Fruit fly (Drosophila melanogaster) whole organism, embryonic: ENCODE measurements around the gene CG11726.
A peak's percentile ranks its signal among the peaks of the same experiment; 100 is the strongest.

Experiments
- Blimp-1 ChIP-seq: fragments of 200-800 bp; sonication (Bioruptor generic); optimal IDR thresholded peaks from 3 replicates; lab custom pipeline; 2018; ENCODE audit warnings: missing biosample characterization, missing genetic modification characterization, mild to moderate bottlenecking, moderate library complexity, missing genetic modification reagents
- CG11398 ChIP-seq: fragments of 200-800 bp; sonication (Bioruptor generic); optimal IDR thresholded peaks from 2 replicates; lab custom pipeline; 2016; ENCODE audit warnings: missing biosample characterization, missing genetic modification characterization
- CG11504 ChIP-seq: fragments of 200-800 bp; sonication (Bioruptor generic); optimal IDR thresholded peaks from 3 replicates; lab custom pipeline; 2019; ENCODE audit warnings: missing biosample characterization, mild to moderate bottlenecking, missing genetic modification characterization, moderate library complexity
- CG11695 ChIP-seq: fragments of 200-800 bp; sonication (Bioruptor generic); IDR thresholded peaks from 3 replicates; pipeline ENCODE4 v1.3.6; 2022; ENCODE audit warnings: missing biosample characterization, missing genetic modification characterization
- CG12391 ChIP-seq: fragments of 200-800 bp; sonication (Bioruptor generic); optimal IDR thresholded peaks from 3 replicates; lab custom pipeline; 2018; ENCODE audit warnings: missing biosample characterization, mild to moderate bottlenecking, missing genetic modification characterization, moderate library complexity
- CG14014 ChIP-seq: fragments of 200-800 bp; sonication (Bioruptor generic); IDR thresholded peaks from 2 replicates; pipeline ENCODE4 v1.3.6; 2022; ENCODE audit warnings: missing biosample characterization, missing genetic modification characterization
- CG15696 ChIP-seq: fragments of 200-800 bp; sonication (Bioruptor generic); optimal IDR thresholded peaks from 2 replicates; lab custom pipeline; 2019; ENCODE audit warnings: missing biosample characterization, mild to moderate bottlenecking, missing genetic modification characterization, moderate library complexity
- CG18599 ChIP-seq: fragments of 200-800 bp; sonication (Bioruptor generic); optimal IDR thresholded peaks from 3 replicates; lab custom pipeline; 2017; ENCODE audit warnings: missing biosample characterization, missing genetic modification characterization, mild to moderate bottlenecking, moderate library complexity, missing genetic modification reagents
- CG18619 ChIP-seq: fragments of 200-800 bp; sonication (Bioruptor generic); optimal IDR thresholded peaks from 3 replicates; lab custom pipeline; 2017; ENCODE audit warnings: missing biosample characterization, mild to moderate bottlenecking, missing genetic modification characterization
- CG2199 ChIP-seq: fragments of 200-800 bp; sonication (Bioruptor generic); IDR thresholded peaks from 3 replicates; pipeline ENCODE4 v1.3.6; 2022; ENCODE audit warnings: missing biosample characterization, missing genetic modification characterization
- CG2678 ChIP-seq: fragments of 200-800 bp; sonication (Bioruptor generic); optimal IDR thresholded peaks from 3 replicates; lab custom pipeline; 2019; ENCODE audit warnings: missing biosample characterization, mild to moderate bottlenecking, missing genetic modification characterization, moderate library complexity
- CG3407 ChIP-seq: fragments of 200-800 bp; sonication (Bioruptor generic); optimal IDR thresholded peaks from 2 replicates; lab custom pipeline; 2018; ENCODE audit warnings: missing biosample characterization, mild to moderate bottlenecking, missing genetic modification characterization
- CG4707 ChIP-seq: fragments of 200-800 bp; sonication (Bioruptor generic); optimal IDR thresholded peaks from 2 replicates; lab custom pipeline; 2018; ENCODE audit warnings: missing biosample characterization, mild to moderate bottlenecking, missing genetic modification characterization, moderate library complexity
- CG4820 ChIP-seq: fragments of 200-800 bp; sonication (Bioruptor generic); optimal IDR thresholded peaks from 3 replicates; lab custom pipeline; 2016; ENCODE audit warnings: missing biosample characterization, missing genetic modification characterization
- CG6272 ChIP-seq: fragments of 200-800 bp; sonication (Bioruptor generic); IDR thresholded peaks from 2 replicates; pipeline ENCODE4 v1.3.6; 2022; ENCODE audit warnings: missing biosample characterization, missing genetic modification characterization
- CG7928 ChIP-seq: fragments of 200-800 bp; sonication (Bioruptor generic); optimal IDR thresholded peaks from 2 replicates; lab custom pipeline; 2017; ENCODE audit warnings: missing biosample characterization, mild to moderate bottlenecking, missing genetic modification characterization
- CG7987 ChIP-seq: fragments of 200-800 bp; sonication (Bioruptor generic); optimal IDR thresholded peaks from 2 replicates; lab custom pipeline; 2018; ENCODE audit warnings: missing biosample characterization, mild to moderate bottlenecking, missing genetic modification characterization, moderate library complexity
- CG9727 ChIP-seq: fragments of 200-800 bp; sonication (Bioruptor generic); optimal IDR thresholded peaks from 3 replicates; lab custom pipeline; 2017; ENCODE audit warnings: missing biosample characterization, mild to moderate bottlenecking, missing genetic modification characterization
- CG9817 ChIP-seq: fragments of 200-800 bp; sonication (Bioruptor generic); optimal IDR thresholded peaks from 2 replicates; lab custom pipeline; 2018; ENCODE audit warnings: missing biosample characterization, mild to moderate bottlenecking, missing genetic modification characterization, moderate library complexity
- Dbx ChIP-seq: fragments of 200-800 bp; sonication (Bioruptor generic); IDR thresholded peaks from 3 replicates; pipeline ENCODE4 v1.3.6; 2022; ENCODE audit warnings: missing biosample characterization, missing genetic modification characterization
- E2f1 ChIP-seq: fragments of 200-800 bp; sonication (Bioruptor generic); IDR thresholded peaks from 2 replicates; pipeline ENCODE4 v1.3.6; 2022; ENCODE audit warnings: missing biosample characterization, missing genetic modification characterization
- Ets65A ChIP-seq: fragments of 200-800 bp; sonication (Bioruptor generic); peaks from one replicate; lab custom pipeline; 2016; ENCODE audit warnings: missing biosample characterization, missing genetic modification characterization
- Ets97D ChIP-seq: fragments of 200-800 bp; sonication (Bioruptor generic); optimal IDR thresholded peaks from 3 replicates; lab custom pipeline; 2016; ENCODE audit warnings: missing biosample characterization, missing genetic modification characterization
- Hmr ChIP-seq: fragments of 200-800 bp; sonication (Bioruptor generic); optimal IDR thresholded peaks from 3 replicates; lab custom pipeline; 2017; ENCODE audit warnings: mild to moderate bottlenecking, missing biosample characterization, missing genetic modification reagents, missing genetic modification characterization
- Hr51 ChIP-seq, 2 experiments: fragments of 200-800 bp; sonication (Bioruptor generic); optimal IDR thresholded peaks; 2 replicates in 1 of 2; 3 replicates in 1 of 2; lab custom pipeline; 2016 to 2018; ENCODE audit warnings: missing biosample characterization in 2 of 2, missing genetic modification characterization in 2 of 2, mild to moderate bottlenecking in 1 of 2, moderate library complexity in 1 of 2
- Med ChIP-seq: fragments of 200-800 bp; sonication (Bioruptor generic); peaks from one replicate; lab custom pipeline; 2016; ENCODE audit warnings: missing biosample characterization, missing genetic modification characterization, mild to moderate bottlenecking, inconsistent platforms, moderate library complexity
- Meics ChIP-seq: fragments of 200-800 bp; sonication (Bioruptor generic); optimal IDR thresholded peaks from 2 replicates; lab custom pipeline; 2017; ENCODE audit warnings: missing biosample characterization, mild to moderate bottlenecking, missing genetic modification characterization
- Sry-δ ChIP-seq: fragments of 200-800 bp; sonication (Bioruptor generic); optimal IDR thresholded peaks from 2 replicates; lab custom pipeline; 2016; ENCODE audit warnings: missing biosample characterization, missing genetic modification characterization
- abd-A ChIP-seq: fragments of 200-800 bp; sonication (Bioruptor generic); optimal IDR thresholded peaks from 3 replicates; lab custom pipeline; 2019; ENCODE audit warnings: missing biosample characterization, mild to moderate bottlenecking, missing genetic modification characterization, moderate library complexity
- corto ChIP-seq: fragments of 200-800 bp; sonication (Bioruptor generic); optimal IDR thresholded peaks from 2 replicates; lab custom pipeline; 2016; ENCODE audit warnings: missing biosample characterization, mild to moderate bottlenecking, missing genetic modification characterization, moderate library complexity
- croc ChIP-seq: fragments of 200-800 bp; sonication (Bioruptor generic); conservative IDR thresholded peaks from 3 replicates; pipeline ENCODE4 v1.3.6; 2022; ENCODE audit warnings: missing biosample characterization, missing genetic modification characterization
- dmrt99B ChIP-seq: fragments of 200-800 bp; sonication (Bioruptor generic); optimal IDR thresholded peaks from 2 replicates; lab custom pipeline; 2018; ENCODE audit warnings: missing biosample characterization, mild to moderate bottlenecking, missing genetic modification characterization, moderate library complexity
- dpn ChIP-seq, 2 experiments: fragments of 200-800 bp; sonication (Bioruptor generic); optimal IDR thresholded peaks; 3 replicates each; lab custom pipeline; 2016; ENCODE audit warnings: missing biosample characterization in 2 of 2, missing genetic modification characterization in 2 of 2
- en ChIP-seq: fragments of 200-800 bp; sonication (Bioruptor generic); optimal IDR thresholded peaks from 2 replicates; lab custom pipeline; 2016; ENCODE audit warnings: missing biosample characterization, missing genetic modification characterization
- fd96Cb ChIP-seq: fragments of 200-800 bp; sonication (Bioruptor generic); optimal IDR thresholded peaks from 2 replicates; lab custom pipeline; 2018; ENCODE audit warnings: missing biosample characterization, mild to moderate bottlenecking, missing genetic modification characterization, moderate library complexity
- fru ChIP-seq: fragments of >200 bp; optimal IDR thresholded peaks from 2 replicates; lab custom pipeline; 2017
- gem ChIP-seq: fragments of 200-800 bp; sonication (Bioruptor generic); optimal IDR thresholded peaks from 2 replicates; lab custom pipeline; 2019; ENCODE audit warnings: missing biosample characterization, mild to moderate bottlenecking, missing genetic modification characterization, moderate library complexity
- ind ChIP-seq: fragments of 200-800 bp; sonication (Bioruptor generic); optimal IDR thresholded peaks from 3 replicates; lab custom pipeline; 2016; ENCODE audit warnings: missing biosample characterization, missing genetic modification characterization
- lab ChIP-seq: fragments of 200-800 bp; sonication (Bioruptor generic); optimal IDR thresholded peaks from 3 replicates; lab custom pipeline; 2017; ENCODE audit warnings: missing biosample characterization, missing genetic modification characterization, mild to moderate bottlenecking, moderate library complexity, missing genetic modification reagents
- lmd ChIP-seq: fragments of 200-800 bp; sonication (Bioruptor generic); IDR thresholded peaks from 2 replicates; pipeline ENCODE4 v1.3.6; 2022; ENCODE audit warnings: missing biosample characterization, missing genetic modification characterization
- nerfin-2 ChIP-seq: fragments of 200-800 bp; sonication (Bioruptor generic); IDR thresholded peaks from 2 replicates; pipeline ENCODE4 v1.3.6; 2022; ENCODE audit warnings: missing biosample characterization, missing genetic modification characterization; ENCODE audit not compliant: partially characterized antibody
- nmo ChIP-seq: fragments of 200-800 bp; sonication (Bioruptor generic); optimal IDR thresholded peaks from 2 replicates; lab custom pipeline; 2018; ENCODE audit warnings: missing biosample characterization, mild to moderate bottlenecking, missing genetic modification characterization, moderate library complexity
- prd ChIP-seq, 3 experiments: fragments of >200 bp in 2 of 3; fragments of 200-800 bp in 1 of 3; sonication (Bioruptor generic) in 1 of 3; optimal IDR thresholded peaks in 2 of 3; IDR thresholded peaks in 1 of 3; 2 replicates in 2 of 3; 3 replicates in 1 of 3; pipeline versions ENCODE4 v1.3.6 to Lab custom; 2017 to 2022; ENCODE audit warnings: missing biosample characterization in 1 of 3, missing genetic modification characterization in 1 of 3
- run ChIP-seq: fragments of 200-800 bp; sonication (Bioruptor generic); optimal IDR thresholded peaks from 3 replicates; lab custom pipeline; 2018; ENCODE audit warnings: missing biosample characterization, mild to moderate bottlenecking, missing genetic modification characterization
- so ChIP-seq: fragments of 200-800 bp; sonication (Bioruptor generic); IDR thresholded peaks from 3 replicates; pipeline ENCODE4 v1.3.6; 2022; ENCODE audit warnings: missing biosample characterization, missing genetic modification characterization
- trh ChIP-seq: fragments of 200-800 bp; sonication (Bioruptor generic); optimal IDR thresholded peaks from 2 replicates; lab custom pipeline; 2016; ENCODE audit warnings: missing biosample characterization, missing genetic modification characterization
- vvl ChIP-seq: fragments of 200-800 bp; sonication (Bioruptor generic); IDR thresholded peaks from 2 replicates; pipeline ENCODE4 v1.3.6; 2022; ENCODE audit warnings: missing biosample characterization, missing genetic modification characterization
- zfh1 ChIP-seq: fragments of 200-800 bp; sonication (Bioruptor generic); IDR thresholded peaks from 3 replicates; pipeline ENCODE4 v1.3.6; 2022; ENCODE audit warnings: missing biosample characterization, missing genetic modification characterization

The CG11726 gene

DNA sequence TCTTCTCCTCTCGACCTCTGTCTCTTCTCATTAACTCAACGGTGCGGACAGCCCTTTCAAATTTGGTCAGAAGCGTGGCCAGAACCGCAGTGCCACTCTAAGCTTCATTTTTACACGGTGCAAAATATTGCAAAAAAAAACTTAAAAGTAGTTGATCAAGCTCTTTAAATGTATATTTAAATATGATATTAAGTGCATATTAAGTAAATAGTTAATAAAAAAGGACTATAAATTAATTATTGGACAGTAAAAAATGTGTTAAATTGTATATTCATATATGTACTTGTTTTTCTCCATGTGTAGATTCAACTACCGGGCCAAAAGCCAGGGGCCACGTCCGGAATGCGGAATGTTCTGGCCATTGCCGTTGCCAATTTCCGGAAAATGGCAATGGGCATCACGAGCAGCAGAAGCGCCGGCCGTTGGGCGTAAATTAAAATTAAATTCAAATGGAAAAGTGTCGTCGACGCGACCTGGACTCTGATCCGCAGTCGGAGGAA, 2.7 kb downstream of the CG11726 start, which contains the start of gene CG44362 (continued):
- TF ChIP-seq Hmr (GFP tag; lab: Kevin White, UChicago): peak; percentile 51
- no peak for TF ChIP-seq CG11398
- TF ChIP-seq vvl (GFP tag; lab: Robert Waterston, UW): peak; percentile 46; the same call in 1 of the 2 replicates
- 0 out of 2 replicates have a peak, but pooled peaks have one; percentile 29 for TF ChIP-seq CG14014 (GFP tag; lab: Robert Waterston, UW)
- TF ChIP-seq CG4820: no peak
- TF ChIP-seq CG18619 (GFP tag; lab: Kevin White, UChicago): peak; percentile 9
- peak; percentile 22 for TF ChIP-seq CG9727 (GFP tag; lab: Kevin White, UChicago)
- peak; percentile 51 for TF ChIP-seq Ets65A (GFP tag; lab: Kevin White, UChicago)
- peak; percentile 54 for TF ChIP-seq CG18599 (GFP tag; lab: Kevin White, UChicago)
- peak; percentile 19 for TF ChIP-seq CG3407 (GFP tag; lab: Kevin White, UChicago)
- no peak for TF ChIP-seq CG7987 (GFP tag; lab: Kevin White, UChicago)
- TF ChIP-seq CG12391 (tag; lab: Kevin White, UChicago): peak; percentile 4
- TF ChIP-seq Sry-δ (GFP tag; lab: Kevin White, UChicago): no peak
- TF ChIP-seq gem (tag; lab: Kevin White, UChicago): peak; percentile 57
- no peak for TF ChIP-seq nmo (GFP tag; lab: Kevin White, UChicago)
- peak; percentile 33 for TF ChIP-seq lmd (GFP tag; lab: Robert Waterston, UW)
- TF ChIP-seq Hr51 (GFP tag; optimal IDR thresholded peaks at IDR 0.05; lab: Kevin White, UChicago): peak in 1 of 2 experiments; percentile 28
- TF ChIP-seq fd96Cb: peak; percentile 7
- TF ChIP-seq Meics (GFP tag; lab: Kevin White, UChicago): peak; percentile 15
- TF ChIP-seq lab: peak; percentile 23
- TF ChIP-seq CG11504 (tag; lab: Kevin White, UChicago): peak; percentile 33
- TF ChIP-seq Blimp-1 (GFP tag; lab: Kevin White, UChicago): peak; percentile 20
- TF ChIP-seq CG11695 (GFP tag; lab: Robert Waterston, UW): peak; percentile 40; the same call in 1 of the 3 replicates
- peak; percentile 5 for TF ChIP-seq dmrt99B (tag; lab: Kevin White, UChicago)
- TF ChIP-seq Med: peak; percentile 49
- TF ChIP-seq E2f1 (GFP tag; lab: Robert Waterston, UW): 0 out of 2 replicates have a peak, but pooled peaks have one; percentile 20
- TF ChIP-seq CG15696 (tag; lab: Kevin White, UChicago): no peak
- TF ChIP-seq CG2678 (tag; lab: Kevin White, UChicago): peak; percentile 21
- TF ChIP-seq prd (optimal IDR thresholded peaks at IDR 0.05; lab: Kevin White, UChicago): no peak
- TF ChIP-seq prd (GFP tag; IDR thresholded peaks at IDR 0.05; lab: Robert Waterston, UW): no peak

DNA sequence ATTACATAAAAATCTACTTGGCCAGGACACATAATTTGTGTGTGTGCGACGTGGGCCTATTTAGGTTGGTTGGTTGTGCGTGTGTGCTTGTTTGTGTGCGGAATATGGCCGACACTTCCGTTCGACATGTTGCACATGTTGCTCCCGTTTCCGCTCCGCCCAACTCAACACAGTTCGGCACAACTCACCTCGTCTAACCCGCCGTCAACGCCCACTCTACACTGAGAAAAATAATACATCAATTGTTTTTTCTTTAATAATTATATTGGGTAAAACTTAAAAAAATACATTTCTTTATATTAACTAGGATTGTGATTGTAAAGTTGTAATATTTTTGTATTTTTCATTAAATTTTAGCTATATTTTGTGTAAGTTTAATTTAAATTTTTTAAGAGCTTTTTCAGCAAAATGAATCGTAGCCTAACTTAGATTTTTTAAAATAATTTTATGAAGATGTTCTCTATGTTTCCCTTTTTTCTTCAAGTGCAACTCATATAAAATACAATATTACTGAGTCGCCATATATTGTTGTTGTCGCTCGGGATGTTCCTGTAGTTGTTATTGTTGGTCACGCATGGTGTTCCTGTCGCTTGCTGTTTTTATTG, 4.1 kb downstream of the CG11726 start:
- no peak for TF ChIP-seq corto
- no peak for TF ChIP-seq CG6272 (GFP tag; lab: Robert Waterston, UW)
- 0 out of 3 replicates have a peak, but pooled peaks have one; percentile 47 for TF ChIP-seq Dbx (GFP tag; lab: Robert Waterston, UW)
- no peak for TF ChIP-seq en (GFP tag; lab: Kevin White, UChicago)
- TF ChIP-seq ind (GFP tag; lab: Kevin White, UChicago): peak; percentile 29
- peak; percentile 67 for TF ChIP-seq fd96Cb
- no peak for TF ChIP-seq fru (lab: Kevin White, UChicago)
- TF ChIP-seq croc (GFP tag; lab: Robert Waterston, UW): peak; percentile 44; the same call in 2 of the 3 replicates
- TF ChIP-seq run (tag; lab: Kevin White, UChicago): peak; percentile 6
- TF ChIP-seq nerfin-2 (GFP tag; lab: Robert Waterston, UW): no peak
- peak; percentile 5 for TF ChIP-seq trh (GFP tag; lab: Kevin White, UChicago)
- no peak for TF ChIP-seq abd-A
- TF ChIP-seq CG9817 (tag; lab: Kevin White, UChicago): peak; percentile 45
- TF ChIP-seq CG4707: no peak
- TF ChIP-seq zfh1 (GFP tag; lab: Robert Waterston, UW): no peak
- no peak for TF ChIP-seq CG7928 (GFP tag; lab: Kevin White, UChicago)
- TF ChIP-seq Ets97D (GFP tag; lab: Kevin White, UChicago): no peak
- no peak for TF ChIP-seq CG2199 (GFP tag; lab: Robert Waterston, UW)
- peak in 1 of 2 experiments; percentile 26 for TF ChIP-seq dpn (GFP tag; optimal IDR thresholded peaks at IDR 0.05; lab: Kevin White, UChicago)
- TF ChIP-seq so (GFP tag; lab: Robert Waterston, UW): peak; percentile 28; the same call in 1 of the 3 replicates
